Worm (Caenorhabditis elegans) whole organism, young adult: ENCODE results near the gene C07G3.8.

Experiments used
- B0261.1 ChIP-seq: sonication (generic microtip); optimal IDR thresholded peaks from 2 replicates; lab custom pipeline; 2016; ENCODE audit warnings: mild to moderate bottlenecking, missing genetic modification characterization, moderate library complexity, missing compliant biosample characterization
- B0336.3 ChIP-seq: fragments of 200-800 bp; sonication (Bioruptor generic); IDR thresholded peaks from 2 replicates; pipeline ENCODE4 v1.3.6; 2022; ENCODE audit warnings: missing genetic modification characterization, missing compliant biosample characterization
- C17E4.6 ChIP-seq: fragments of 200-800 bp; sonication (Bioruptor generic); IDR thresholded peaks from 2 replicates; pipeline ENCODE4 v1.3.6; 2022; ENCODE audit warnings: missing genetic modification reagents, missing genetic modification characterization, missing compliant biosample characterization
- D2030.7 ChIP-seq: fragments of 200-800 bp; sonication (Bioruptor generic); IDR thresholded peaks from 2 replicates; pipeline ENCODE4 v1.3.6; 2022; ENCODE audit warnings: missing genetic modification reagents, missing genetic modification characterization, missing compliant biosample characterization
- F22D6.2 ChIP-seq: sonication (generic microtip); optimal IDR thresholded peaks from 2 replicates; lab custom pipeline; 2016; ENCODE audit warnings: mild to moderate bottlenecking, missing genetic modification characterization, missing compliant biosample characterization
- F23B12.7 ChIP-seq: sonication (generic microtip); optimal IDR thresholded peaks from 2 replicates; lab custom pipeline; 2017; ENCODE audit warnings: missing genetic modification characterization, mild to moderate bottlenecking, missing compliant biosample characterization, antibody characterized with exemption, moderate library complexity; ENCODE audit not compliant: insufficient read depth
- F33H1.4 ChIP-seq: fragments of 200-800 bp; sonication (Bioruptor generic); IDR thresholded peaks from 2 replicates; pipeline ENCODE4 v1.3.6; 2022; ENCODE audit warnings: missing genetic modification reagents, missing genetic modification characterization, missing compliant biosample characterization
- F57A8.1 ChIP-seq: fragments of 200-800 bp; sonication (Bioruptor generic); optimal IDR thresholded peaks from 2 replicates; lab custom pipeline; 2018; ENCODE audit warnings: mild to moderate bottlenecking, missing genetic modification characterization, moderate library complexity, missing compliant biosample characterization
- Y56A3A.18 ChIP-seq: fragments of 200-800 bp; sonication (Bioruptor generic); IDR thresholded peaks from 2 replicates; pipeline ENCODE4 v1.3.6; 2022; ENCODE audit warnings: missing genetic modification reagents, missing genetic modification characterization, missing compliant biosample characterization
- Y67H2A.10 ChIP-seq: fragments of 200-800 bp; sonication (Bioruptor generic); conservative IDR thresholded peaks from 2 replicates; pipeline ENCODE4 v1.3.6; 2022; ENCODE audit warnings: missing genetic modification reagents, missing genetic modification characterization, missing compliant biosample characterization
- Y95B8A.8 ChIP-seq: fragments of 200-800 bp; sonication (Bioruptor generic); IDR thresholded peaks from 2 replicates; pipeline ENCODE4 v1.3.6; 2022; ENCODE audit warnings: missing genetic modification reagents, missing genetic modification characterization, missing compliant biosample characterization
- ZK185.1 ChIP-seq: sonication (generic microtip); optimal IDR thresholded peaks from 2 replicates; lab custom pipeline; 2016; ENCODE audit warnings: mild to moderate bottlenecking, missing genetic modification characterization, missing compliant biosample characterization; ENCODE audit not compliant: poor library complexity, severe bottlenecking
- ama-1 ChIP-seq, 3 experiments: fragments of 150-350 bp in 1 of 3; sonication (generic microtip) in 2 of 3; optimal IDR thresholded peaks; 2 replicates each; lab custom pipeline; 2014 to 2018; ENCODE audit warnings: missing biosample characterization in 2 of 3, missing genetic modification characterization in 2 of 3, missing genetic modification reagents in 2 of 3
- atf-7 ChIP-seq: sonication (generic microtip); optimal IDR thresholded peaks from 2 replicates; lab custom pipeline; 2017; ENCODE audit warnings: mild to moderate bottlenecking, missing genetic modification characterization, missing compliant biosample characterization
- attf-3 ChIP-seq: fragments of 200-800 bp; sonication (Bioruptor generic); conservative IDR thresholded peaks from 2 replicates; pipeline ENCODE4 v1.3.6; 2022; ENCODE audit warnings: missing genetic modification reagents, missing genetic modification characterization, missing compliant biosample characterization
- cebp-2 ChIP-seq: fragments of 200-800 bp; sonication (Bioruptor generic); IDR thresholded peaks from 2 replicates; pipeline ENCODE4 v1.3.6; 2022; ENCODE audit warnings: missing genetic modification characterization, missing compliant biosample characterization
- die-1 ChIP-seq: sonication (generic microtip); optimal IDR thresholded peaks from 2 replicates; lab custom pipeline; 2016; ENCODE audit warnings: missing genotype, mild to moderate bottlenecking, missing genetic modification characterization, missing compliant biosample characterization
- dox-1 ChIP-seq: fragments of 200-800 bp; sonication (Bioruptor generic); IDR thresholded peaks from 2 replicates; pipeline ENCODE4 v1.3.6; 2022; ENCODE audit warnings: missing genetic modification reagents, missing genetic modification characterization, missing compliant biosample characterization
- dpl-1 ChIP-seq: fragments of 150-350 bp; optimal IDR thresholded peaks from 2 replicates; lab custom pipeline; 2014; ENCODE audit warnings: missing biosample characterization, missing genetic modification reagents, missing genetic modification characterization
- ekl-4 ChIP-seq: fragments of 200-800 bp; sonication (Bioruptor generic); IDR thresholded peaks from 2 replicates; pipeline ENCODE4 v1.3.6; 2022; ENCODE audit warnings: missing genetic modification reagents, missing genetic modification characterization, missing compliant biosample characterization
- gei-17 ChIP-seq: fragments of 200-800 bp; sonication (Bioruptor generic); optimal IDR thresholded peaks from 2 replicates; lab custom pipeline; 2018; ENCODE audit warnings: mild to moderate bottlenecking, missing genetic modification characterization, missing compliant biosample characterization
- hmg-1.2 ChIP-seq: fragments of 200-800 bp; sonication (Bioruptor generic); IDR thresholded peaks from 2 replicates; pipeline ENCODE4 v1.3.6; 2022; ENCODE audit warnings: missing genetic modification reagents, missing genetic modification characterization, missing compliant biosample characterization
- hrde-1 ChIP-seq: sonication (generic microtip); optimal IDR thresholded peaks from 2 replicates; lab custom pipeline; 2016; ENCODE audit warnings: missing genetic modification characterization, mild to moderate bottlenecking, missing compliant biosample characterization, moderate library complexity, missing genotype, missing genetic modification reagents, borderline replicate concordance
- lin-26 ChIP-seq: fragments of 200-800 bp; sonication (Bioruptor generic); IDR thresholded peaks from 2 replicates; pipeline ENCODE4 v1.3.6; 2022; ENCODE audit warnings: missing genetic modification reagents, missing genetic modification characterization, missing compliant biosample characterization
- lin-54 ChIP-seq: fragments of 200-800 bp; sonication (Bioruptor generic); optimal IDR thresholded peaks from 2 replicates; lab custom pipeline; 2018; ENCODE audit warnings: mild to moderate bottlenecking, missing genetic modification characterization, missing compliant biosample characterization
- madf-10 ChIP-seq: sonication (generic microtip); optimal IDR thresholded peaks from 2 replicates; lab custom pipeline; 2016; ENCODE audit warnings: mild to moderate bottlenecking, missing genetic modification characterization, missing compliant biosample characterization
- madf-6 ChIP-seq: fragments of 200-800 bp; sonication (Bioruptor generic); IDR thresholded peaks from 2 replicates; pipeline ENCODE4 v1.3.6; 2022; ENCODE audit warnings: missing genetic modification reagents, missing genetic modification characterization, missing compliant biosample characterization
- mcd-1 ChIP-seq: fragments of 200-800 bp; sonication (Bioruptor generic); IDR thresholded peaks from 2 replicates; pipeline ENCODE4 v1.3.6; 2022; ENCODE audit warnings: missing genetic modification reagents, missing genetic modification characterization, missing compliant biosample characterization
- mxl-1 ChIP-seq: sonication (generic microtip); optimal IDR thresholded peaks from 2 replicates; lab custom pipeline; 2016; ENCODE audit warnings: missing genetic modification characterization, missing compliant biosample characterization
- nfya-2 ChIP-seq: fragments of 200-800 bp; sonication (Bioruptor generic); IDR thresholded peaks from 2 replicates; pipeline ENCODE4 v1.3.6; 2022; ENCODE audit warnings: missing genetic modification reagents, missing genetic modification characterization, missing compliant biosample characterization
- nfyb-1 ChIP-seq: fragments of 200-800 bp; sonication (Bioruptor generic); IDR thresholded peaks from 2 replicates; pipeline ENCODE4 v1.3.6; 2022; ENCODE audit warnings: missing genetic modification reagents, missing genetic modification characterization, missing compliant biosample characterization
- nhr-90 ChIP-seq: sonication (generic microtip); optimal IDR thresholded peaks from 2 replicates; lab custom pipeline; 2016; ENCODE audit warnings: missing genotype, mild to moderate bottlenecking, missing genetic modification characterization, missing compliant biosample characterization
- rec-8 ChIP-seq, 2 experiments: sonication (generic microtip); optimal IDR thresholded peaks; 2 replicates each; lab custom pipeline; 2016; ENCODE audit warnings: mild to moderate bottlenecking in 2 of 2, missing genetic modification characterization in 2 of 2, missing genetic modification reagents in 2 of 2, missing genotype in 2 of 2, missing biosample characterization in 1 of 2, missing compliant biosample characterization in 1 of 2, moderate library complexity in 1 of 2
- repo-1 ChIP-seq: sonication (generic microtip); optimal IDR thresholded peaks from 2 replicates; lab custom pipeline; 2017; ENCODE audit warnings: mild to moderate bottlenecking, missing genetic modification characterization, missing compliant biosample characterization
- rpc-1 ChIP-seq, 2 experiments: fragments of 150-350 bp in 1 of 2; sonication (generic microtip) in 1 of 2; optimal IDR thresholded peaks; 2 replicates each; lab custom pipeline; 2014 to 2018; ENCODE audit warnings: missing biosample characterization in 1 of 2, missing genetic modification characterization in 1 of 2, missing genetic modification reagents in 1 of 2, missing genotype in 1 of 2
- snpc-3.4 ChIP-seq: sonication (generic microtip); optimal IDR thresholded peaks from 2 replicates; lab custom pipeline; 2017; ENCODE audit warnings: missing genetic modification characterization, mild to moderate bottlenecking, missing compliant biosample characterization, antibody characterized with exemption, moderate library complexity, missing genotype, missing genetic modification reagents
- snpc-4 ChIP-seq, 5 experiments: fragments of 150-350 bp in 1 of 5; sonication (generic microtip) in 4 of 5; optimal IDR thresholded peaks; 2 replicates each; lab custom pipeline; 2014 to 2018; ENCODE audit warnings: missing genetic modification characterization in 5 of 5, missing biosample characterization in 3 of 5, antibody characterized with exemption in 2 of 5, mild to moderate bottlenecking in 2 of 5, missing compliant biosample characterization in 2 of 5, missing genotype in 2 of 5, moderate library complexity in 2 of 5, missing genetic modification reagents in 1 of 5
- tbp1 ChIP-seq: fragments of 200-800 bp; sonication (Bioruptor generic); optimal IDR thresholded peaks from 2 replicates; lab custom pipeline; 2018; ENCODE audit warnings: mild to moderate bottlenecking, missing genetic modification characterization, missing compliant biosample characterization

C07G3.8 gene

ce11 chrV:3455135-3455747, 46.7 kb downstream of the C07G3.8 start:
- peak; percentile 84 for TF ChIP-seq tbp1 (GFP tag; lab: Kevin White, UChicago)
- TF ChIP-seq mxl-1 (tag; lab: Kevin White, UChicago) = peak; percentile 44
- TF ChIP-seq die-1 = peak; percentile 43
- TF ChIP-seq lin-54 (GFP tag; lab: Kevin White, UChicago) = peak; percentile 9
- TF ChIP-seq ama-1 (optimal IDR thresholded peaks at IDR 0.05; lab: Kevin White, UChicago) = no peak
- peak in 1 of 2 experiments; percentile 40 for TF ChIP-seq ama-1 (GFP tag; optimal IDR thresholded peaks at IDR 0.05; lab: Kevin White, UChicago)
- no peak for TF ChIP-seq F23B12.7 (tag; lab: Kevin White, UChicago)
- TF ChIP-seq snpc-4 (GFP tag; optimal IDR thresholded peaks at IDR 0.05; lab: Kevin White, UChicago) = no peak
- peak in 1 of 4 experiments; percentile 7 for TF ChIP-seq snpc-4 (tag; optimal IDR thresholded peaks at IDR 0.05; lab: Kevin White, UChicago)
- TF ChIP-seq D2030.7 (GFP tag; lab: Robert Waterston, UW) = peak; percentile 10; the same call in 1 of the 2 replicates
- TF ChIP-seq dox-1 = no peak
- no peak for TF ChIP-seq repo-1 (tag; lab: Kevin White, UChicago)
- TF ChIP-seq B0261.1 (tag; lab: Kevin White, UChicago) = peak; percentile 64
- no peak for TF ChIP-seq Y67H2A.10 (GFP tag; lab: Robert Waterston, UW)
- TF ChIP-seq B0336.3 = no peak
- TF ChIP-seq lin-26 (GFP tag; lab: Robert Waterston, UW) = peak; percentile 82
- TF ChIP-seq ekl-4 = no peak
- no peak for TF ChIP-seq F57A8.1 (GFP tag; lab: Kevin White, UChicago)
- TF ChIP-seq madf-10 (tag; lab: Kevin White, UChicago) = peak; percentile 31
- TF ChIP-seq snpc-3.4 (tag; lab: Kevin White, UChicago) = peak; percentile 37
- TF ChIP-seq F22D6.2 (tag; lab: Kevin White, UChicago) = no peak
- no peak for TF ChIP-seq ZK185.1 (tag; lab: Kevin White, UChicago)
- TF ChIP-seq nfyb-1 (GFP tag; lab: Robert Waterston, UW) = 0 out of 2 replicates have a peak, but pooled peaks have one; percentile 56
- no peak for TF ChIP-seq atf-7
- TF ChIP-seq Y95B8A.8 (GFP tag; lab: Robert Waterston, UW) = no peak
- peak; percentile 53 for TF ChIP-seq nhr-90 (tag; lab: Kevin White, UChicago)
- TF ChIP-seq hmg-1.2 (GFP tag; lab: Robert Waterston, UW) = peak; percentile 10; the same call in 1 of the 2 replicates
- no peak for TF ChIP-seq F33H1.4 (GFP tag; lab: Robert Waterston, UW)
- TF ChIP-seq mcd-1 = no peak
- TF ChIP-seq cebp-2 (GFP tag; lab: Robert Waterston, UW) = no peak
- TF ChIP-seq rec-8 (tag; optimal IDR thresholded peaks at IDR 0.05; lab: Kevin White, UChicago) = peak; percentile 44 to 65
- TF ChIP-seq attf-3 (GFP tag; lab: Robert Waterston, UW) = no peak
- TF ChIP-seq rpc-1 (optimal IDR thresholded peaks at IDR 0.05; lab: Kevin White, UChicago) = peak; percentile 77
- TF ChIP-seq rpc-1 (tag; optimal IDR thresholded peaks at IDR 0.05; lab: Kevin White, UChicago) = peak; percentile 82
- TF ChIP-seq dpl-1 (GFP tag; lab: Kevin White, UChicago) = no peak
- no peak for TF ChIP-seq nfya-2 (GFP tag; lab: Robert Waterston, UW)
- TF ChIP-seq gei-17 (GFP tag; lab: Kevin White, UChicago) = no peak
- TF ChIP-seq Y56A3A.18 (GFP tag; lab: Robert Waterston, UW) = 0 out of 2 replicates have a peak, but pooled peaks have one; percentile 21
- no peak for TF ChIP-seq madf-6 (GFP tag; lab: Robert Waterston, UW)
- no peak for TF ChIP-seq C17E4.6 (GFP tag; lab: Robert Waterston, UW)
- TF ChIP-seq hrde-1 (tag; lab: Kevin White, UChicago) = no peak
